Fruit fly (Drosophila melanogaster) S2 (cell line): Measurements from ENCODE around the gene frma.

Experiments used
- CG8478 ChIP-seq: fragments of >200 bp; optimal IDR thresholded peaks from 2 replicates; lab custom pipeline; 2018
- CTCF ChIP-seq, 2 experiments: fragments of >200 bp; optimal IDR thresholded peaks; 2 replicates each; lab custom pipeline; 2018

- TF ChIP-seq CG8478 (no peak), CTCF (optimal IDR thresholded peaks at IDR 0.05; lab: Kevin White, UChicago) (no peak)
Observed at dm6 chrX:5515151-5515550, 19.3 kb upstream of the frma start.
